Worm (Caenorhabditis elegans) whole organism, L1 larva: ENCODE results near the gene C55A6.3.

Experiments used
- blmp-1 ChIP-seq: fragments of 150-350 bp; optimal IDR thresholded peaks from 2 replicates; lab custom pipeline; 2014; ENCODE audit warnings: missing biosample characterization, missing genetic modification characterization
- dpl-1 ChIP-seq, 3 experiments: fragments of 150-350 bp in 2 of 3; sonication (generic microtip) in 1 of 3; optimal IDR thresholded peaks; 2 replicates each; lab custom pipeline; 2014 to 2017; ENCODE audit warnings: missing biosample characterization in 3 of 3, missing genetic modification characterization in 3 of 3, missing genetic modification reagents in 3 of 3
- egl-13 ChIP-seq: sonication (generic microtip); optimal IDR thresholded peaks from 2 replicates; lab custom pipeline; 2016; ENCODE audit warnings: missing genotype, missing genetic modification reagents, missing genetic modification characterization, missing compliant biosample characterization
- fos-1 ChIP-seq: fragments of 150-350 bp; optimal IDR thresholded peaks from 2 replicates; lab custom pipeline; 2014; ENCODE audit warnings: missing biosample characterization, missing genetic modification characterization
- mdl-1 ChIP-seq, 2 experiments: fragments of 150-350 bp; optimal IDR thresholded peaks; 2 replicates each; lab custom pipeline; 2014 to 2017; ENCODE audit warnings: missing biosample characterization in 2 of 2, missing genetic modification characterization in 2 of 2, inconsistent platforms in 1 of 2
- nhr-11 ChIP-seq: fragments of 150-350 bp; optimal IDR thresholded peaks from 2 replicates; lab custom pipeline; 2014; ENCODE audit warnings: missing biosample characterization, missing genetic modification characterization
- nhr-19 ChIP-seq: fragments of 200-800 bp; sonication (Bioruptor generic); conservative IDR thresholded peaks from 2 replicates; pipeline ENCODE4 v1.3.6; 2022; ENCODE audit warnings: missing genetic modification characterization, missing compliant biosample characterization
- nhr-76 ChIP-seq: sonication (generic microtip); optimal IDR thresholded peaks from 2 replicates; lab custom pipeline; 2017; ENCODE audit warnings: missing biosample characterization, missing genetic modification characterization
- tbx-2 ChIP-seq: sonication (generic microtip); optimal IDR thresholded peaks from 2 replicates; lab custom pipeline; 2016; ENCODE audit warnings: missing genetic modification characterization, missing compliant biosample characterization
- unc-62 ChIP-seq: fragments of 150-350 bp; optimal IDR thresholded peaks from 2 replicates; lab custom pipeline; 2014; ENCODE audit warnings: missing biosample characterization, missing genetic modification reagents, missing genetic modification characterization

- no peak for TF ChIP-seq nhr-19
- no peak for TF ChIP-seq nhr-76 (tag; lab: Kevin White, UChicago)
- TF ChIP-seq blmp-1, result no peak
- TF ChIP-seq unc-62 (GFP tag; lab: Kevin White, UChicago), result no peak
- TF ChIP-seq fos-1 (tag; lab: Kevin White, UChicago), result no peak
- no peak for TF ChIP-seq mdl-1 (tag; optimal IDR thresholded peaks at IDR 0.05; lab: Kevin White, UChicago)
- TF ChIP-seq dpl-1 (GFP tag; optimal IDR thresholded peaks at IDR 0.05; lab: Kevin White, UChicago), result no peak
- TF ChIP-seq egl-13 (tag; lab: Kevin White, UChicago), result no peak
- no peak for TF ChIP-seq nhr-11 (tag; lab: Kevin White, UChicago)
- no peak for TF ChIP-seq tbx-2 (tag; lab: Kevin White, UChicago)
Observed at ce11 chrV:11532535-11532853, 19.2 kb upstream of the C55A6.3 start.
